Fruit fly (Drosophila melanogaster): Measurements from ENCODE around the gene Apt1.

- no peak for TF ChIP-seq Myc (optimal IDR thresholded peaks at IDR 0.05)
- no peak for TF ChIP-seq h (optimal IDR thresholded peaks at IDR 0.05)
Measured at dm6 chr3L:11609835-11610234, 18.0 kb upstream of the Apt1 start, which contains the start of gene CG42832.
